Fruit fly (Drosophila melanogaster) whole organism, adult: ENCODE data around the gene CG15725.

ENCODE experiments used
- CG12768 ChIP-seq: fragments of 200-800 bp; sonication (Bioruptor generic); optimal IDR thresholded peaks from 2 replicates; lab custom pipeline; 2017; ENCODE audit warnings: missing biosample characterization, missing genetic modification characterization, mild to moderate bottlenecking, moderate library complexity, missing genetic modification reagents
- CG14711 ChIP-seq: fragments of 200-800 bp; sonication (Bioruptor generic); optimal IDR thresholded peaks from 2 replicates; lab custom pipeline; 2018; ENCODE audit warnings: missing biosample characterization, mild to moderate bottlenecking, missing genetic modification characterization, moderate library complexity
- CG5204 ChIP-seq: fragments of 200-800 bp; sonication (Bioruptor generic); optimal IDR thresholded peaks from 2 replicates; lab custom pipeline; 2016; ENCODE audit warnings: missing biosample characterization, missing genetic modification characterization
- CG7101 ChIP-seq: fragments of 200-800 bp; sonication (Bioruptor generic); optimal IDR thresholded peaks from 2 replicates; lab custom pipeline; 2018; ENCODE audit warnings: missing biosample characterization, mild to moderate bottlenecking, missing genetic modification characterization, moderate library complexity
- Hr96 ChIP-seq: fragments of 200-800 bp; sonication (Bioruptor generic); optimal IDR thresholded peaks from 2 replicates; lab custom pipeline; 2016; ENCODE audit warnings: missing biosample characterization, missing genetic modification characterization
- kay ChIP-seq: fragments of 200-800 bp; sonication (Bioruptor generic); peaks from one replicate; lab custom pipeline; 2016; ENCODE audit warnings: missing biosample characterization, missing genetic modification characterization, borderline replicate concordance

DNA sequence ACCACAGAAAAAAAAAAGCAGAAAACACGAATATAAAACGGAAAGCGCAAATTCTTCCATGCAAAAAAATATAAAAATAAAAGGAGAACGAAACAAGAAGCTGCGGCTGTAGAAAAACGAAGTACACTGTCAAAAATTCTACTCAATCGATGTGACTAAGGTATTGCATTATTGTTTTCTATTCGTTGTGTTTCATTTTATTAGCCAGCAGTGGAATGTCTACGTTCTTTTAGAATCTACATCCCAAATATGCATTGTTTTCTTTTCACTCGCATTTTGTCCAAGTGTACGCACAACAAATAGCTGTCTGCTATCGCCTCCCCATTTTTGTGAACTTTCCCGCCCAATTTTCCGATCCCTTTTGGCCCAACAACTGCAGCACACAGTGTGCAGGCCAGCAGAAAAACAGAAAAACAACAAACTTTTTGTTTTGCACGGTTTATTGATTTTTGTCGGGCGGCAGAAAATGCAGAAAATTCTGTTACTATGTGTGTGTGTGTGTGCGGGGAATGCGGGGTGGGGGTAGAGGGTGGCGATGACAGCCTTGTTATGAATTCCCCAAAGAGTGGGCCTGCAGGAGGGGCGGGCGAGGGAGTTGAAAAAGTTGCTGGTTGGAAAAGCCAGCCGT, 13.6 kb downstream of the CG15725 start:
- peak; percentile 70 for TF ChIP-seq CG14711 (tag; lab: Kevin White, UChicago)
- TF ChIP-seq kay (GFP tag; lab: Kevin White, UChicago) = no peak
- peak; percentile 74 for TF ChIP-seq CG7101 (tag; lab: Kevin White, UChicago)
- peak; percentile 59 for TF ChIP-seq CG5204 (GFP tag; lab: Kevin White, UChicago)
- TF ChIP-seq Hr96 (GFP tag; lab: Kevin White, UChicago) = no peak
- TF ChIP-seq CG12768 (GFP tag; lab: Kevin White, UChicago) = peak; percentile 30
